Fruit fly (Drosophila melanogaster): Measurements from ENCODE around the gene chm.

Gene chm

dm6 chr2L:7450966-7451365, 38.7 kb downstream of the chm start, which contains the start of gene santa-maria:
santa-maria (minus strand) TSS chr2L:7451244.
- TF ChIP-seq cic (GFP tag; optimal IDR thresholded peaks at IDR 0.05) (no peak), CG1620 (GFP tag; optimal IDR thresholded peaks at IDR 0.05) (no peak), CG5204 (GFP tag; optimal IDR thresholded peaks at IDR 0.05) (no peak), CG33017 (tag; optimal IDR thresholded peaks at IDR 0.05) (no peak), Mnt (GFP tag; optimal IDR thresholded peaks at IDR 0.05) (peak; percentile 65)

- TF ChIP-seq Hr96 (GFP tag; optimal IDR thresholded peaks at IDR 0.05) (peak; percentile 4), Clk (GFP tag; optimal IDR thresholded peaks at IDR 0.05) (no peak)
Measured at dm6 chr2L:7452093-7452492, 39.9 kb downstream of the chm start.

dm6 chr2L:7454112-7454511, 41.9 kb downstream of the chm start, which contains the start of gene Gr28a:
Gr28a (minus strand) TSS chr2L:7454212.
- TF ChIP-seq CG5204 (GFP tag; optimal IDR thresholded peaks at IDR 0.05) (no peak), Hr96 (GFP tag; optimal IDR thresholded peaks at IDR 0.05) (no peak), cic (GFP tag; optimal IDR thresholded peaks at IDR 0.05) (no peak), tj (GFP tag; optimal IDR thresholded peaks at IDR 0.05) (no peak), Clk (GFP tag; optimal IDR thresholded peaks at IDR 0.05) (no peak), CG1620 (GFP tag; optimal IDR thresholded peaks at IDR 0.05) (no peak), CG12768 (GFP tag; optimal IDR thresholded peaks at IDR 0.05) (no peak), ovo (GFP tag; optimal IDR thresholded peaks at IDR 0.05) (no peak), CG11617 (GFP tag; optimal IDR thresholded peaks at IDR 0.05) (no peak), bab1 (GFP tag; optimal IDR thresholded peaks at IDR 0.05) (no peak), CG7101 (tag; optimal IDR thresholded peaks at IDR 0.05) (no peak), kay (GFP tag; ENCODE audit: borderline replicate concordance) (no peak), CG14711 (tag; optimal IDR thresholded peaks at IDR 0.05) (no peak), CG7045 (GFP tag; optimal IDR thresholded peaks at IDR 0.05) (no peak), Mnt (GFP tag; optimal IDR thresholded peaks at IDR 0.05) (no peak), toe (GFP tag; optimal IDR thresholded peaks at IDR 0.05) (no peak)

dm6 chr2L:7462147-7462546, 49.9 kb downstream of the chm start, which contains the start of gene Gr28b:
Gr28b (minus strand) TSS chr2L:7462247.
- TF ChIP-seq Mnt (GFP tag; optimal IDR thresholded peaks at IDR 0.05) (no peak), CG7045 (GFP tag; optimal IDR thresholded peaks at IDR 0.05) (no peak), CG11617 (GFP tag; optimal IDR thresholded peaks at IDR 0.05) (no peak)

- TF ChIP-seq kay (GFP tag; ENCODE audit: borderline replicate concordance) (peak; percentile 8), CG5204 (GFP tag; optimal IDR thresholded peaks at IDR 0.05) (no peak)
Measured at dm6 chr2L:7466304-7466703, 54.1 kb downstream of the chm start, which contains the start of gene CG6055. CG6055 (plus strand) TSS chr2L:7466543.

All from whole organism, adult.